Worm (Caenorhabditis elegans) whole organism, young adult: ENCODE results near the gene srh-184.

Source experiments
- B0261.1 ChIP-seq: sonication (generic microtip); optimal IDR thresholded peaks from 2 replicates; lab custom pipeline; 2016; ENCODE audit warnings: mild to moderate bottlenecking, missing genetic modification characterization, moderate library complexity, missing compliant biosample characterization
- B0336.3 ChIP-seq: fragments of 200-800 bp; sonication (Bioruptor generic); IDR thresholded peaks from 2 replicates; pipeline ENCODE4 v1.3.6; 2022; ENCODE audit warnings: missing genetic modification characterization, missing compliant biosample characterization
- C06A6.2 ChIP-seq: fragments of 200-800 bp; sonication (Bioruptor generic); conservative IDR thresholded peaks from 2 replicates; pipeline ENCODE4 v1.3.6; 2022; ENCODE audit warnings: missing genetic modification characterization, missing compliant biosample characterization
- F10E7.11 ChIP-seq: sonication (generic microtip); optimal IDR thresholded peaks from 2 replicates; lab custom pipeline; 2017; ENCODE audit warnings: mild to moderate bottlenecking, missing genetic modification characterization, moderate library complexity, missing compliant biosample characterization
- F23B12.7 ChIP-seq: sonication (generic microtip); optimal IDR thresholded peaks from 2 replicates; lab custom pipeline; 2017; ENCODE audit warnings: missing genetic modification characterization, mild to moderate bottlenecking, missing compliant biosample characterization, antibody characterized with exemption, moderate library complexity; ENCODE audit not compliant: insufficient read depth
- F49E8.2 ChIP-seq: sonication (generic microtip); optimal IDR thresholded peaks from 3 replicates; lab custom pipeline; 2017; ENCODE audit warnings: missing genetic modification characterization, mild to moderate bottlenecking, missing compliant biosample characterization, antibody characterized with exemption, moderate library complexity; ENCODE audit not compliant: insufficient read depth
- F55B11.4 ChIP-seq: sonication (generic microtip); optimal IDR thresholded peaks from 2 replicates; lab custom pipeline; 2016; ENCODE audit warnings: missing compliant biosample characterization, missing genetic modification characterization, borderline replicate concordance; ENCODE audit not compliant: insufficient read depth
- K12H6.12 ChIP-seq: fragments of 200-800 bp; sonication (Bioruptor generic); optimal IDR thresholded peaks from 2 replicates; lab custom pipeline; 2018; ENCODE audit warnings: mild to moderate bottlenecking, missing genetic modification characterization, missing compliant biosample characterization
- Y53F4B.3 ChIP-seq: fragments of 200-800 bp; sonication (Bioruptor generic); IDR thresholded peaks from 2 replicates; pipeline ENCODE4 v1.3.6; 2022; ENCODE audit warnings: missing genetic modification reagents, missing genetic modification characterization, missing compliant biosample characterization
- Y79H2A.3 ChIP-seq: fragments of 200-800 bp; sonication (Bioruptor generic); conservative IDR thresholded peaks from 2 replicates; pipeline ENCODE4 v1.3.6; 2022; ENCODE audit warnings: missing genetic modification reagents, missing genetic modification characterization, missing compliant biosample characterization
- akir-1 ChIP-seq: fragments of 200-800 bp; sonication (Bioruptor generic); optimal IDR thresholded peaks from 2 replicates; lab custom pipeline; 2018; ENCODE audit warnings: mild to moderate bottlenecking, missing genetic modification characterization, moderate library complexity, missing compliant biosample characterization
- ama-1 ChIP-seq, 3 experiments: fragments of 150-350 bp in 1 of 3; sonication (generic microtip) in 2 of 3; optimal IDR thresholded peaks; 2 replicates each; lab custom pipeline; 2014 to 2018; ENCODE audit warnings: missing biosample characterization in 2 of 3, missing genetic modification characterization in 2 of 3, missing genetic modification reagents in 2 of 3
- bed-2 ChIP-seq: fragments of 200-800 bp; sonication (Bioruptor generic); IDR thresholded peaks from 2 replicates; pipeline ENCODE4 v1.3.6; 2022; ENCODE audit warnings: missing genetic modification reagents, missing genetic modification characterization, missing compliant biosample characterization
- ccch-3 ChIP-seq: fragments of 200-800 bp; sonication (Bioruptor generic); optimal IDR thresholded peaks from 2 replicates; lab custom pipeline; 2018; ENCODE audit warnings: mild to moderate bottlenecking, missing genetic modification characterization, missing compliant biosample characterization
- cebp-2 ChIP-seq: fragments of 200-800 bp; sonication (Bioruptor generic); IDR thresholded peaks from 2 replicates; pipeline ENCODE4 v1.3.6; 2022; ENCODE audit warnings: missing genetic modification characterization, missing compliant biosample characterization
- ceh-40 ChIP-seq: fragments of 200-800 bp; sonication (Bioruptor generic); IDR thresholded peaks from 2 replicates; pipeline ENCODE4 v1.3.6; 2022; ENCODE audit warnings: missing genetic modification characterization, missing compliant biosample characterization
- ceh-91 ChIP-seq: fragments of 200-800 bp; sonication (Bioruptor generic); IDR thresholded peaks from 2 replicates; pipeline ENCODE4 v1.3.6; 2022; ENCODE audit warnings: missing genetic modification reagents, missing genetic modification characterization, missing compliant biosample characterization
- chd-7 ChIP-seq: sonication (generic microtip); optimal IDR thresholded peaks from 2 replicates; lab custom pipeline; 2016; ENCODE audit warnings: mild to moderate bottlenecking, missing genetic modification characterization, moderate library complexity, missing compliant biosample characterization
- die-1 ChIP-seq: sonication (generic microtip); optimal IDR thresholded peaks from 2 replicates; lab custom pipeline; 2016; ENCODE audit warnings: missing genotype, mild to moderate bottlenecking, missing genetic modification characterization, missing compliant biosample characterization
- dpl-1 ChIP-seq: fragments of 150-350 bp; optimal IDR thresholded peaks from 2 replicates; lab custom pipeline; 2014; ENCODE audit warnings: missing biosample characterization, missing genetic modification reagents, missing genetic modification characterization
- efl-1 ChIP-seq: fragments of 150-350 bp; optimal IDR thresholded peaks from 2 replicates; lab custom pipeline; 2014; ENCODE audit warnings: missing biosample characterization, missing genetic modification reagents, missing genetic modification characterization
- egl-44 ChIP-seq: fragments of 200-800 bp; sonication (Bioruptor generic); IDR thresholded peaks from 2 replicates; pipeline ENCODE4 v1.3.6; 2022; ENCODE audit warnings: missing genetic modification reagents, missing genetic modification characterization, missing compliant biosample characterization
- ekl-4 ChIP-seq: fragments of 200-800 bp; sonication (Bioruptor generic); IDR thresholded peaks from 2 replicates; pipeline ENCODE4 v1.3.6; 2022; ENCODE audit warnings: missing genetic modification reagents, missing genetic modification characterization, missing compliant biosample characterization
- ets-4 ChIP-seq: fragments of 200-800 bp; sonication (Bioruptor generic); optimal IDR thresholded peaks from 2 replicates; lab custom pipeline; 2018; ENCODE audit warnings: mild to moderate bottlenecking, missing genetic modification characterization, missing compliant biosample characterization
- gei-17 ChIP-seq: fragments of 200-800 bp; sonication (Bioruptor generic); optimal IDR thresholded peaks from 2 replicates; lab custom pipeline; 2018; ENCODE audit warnings: mild to moderate bottlenecking, missing genetic modification characterization, missing compliant biosample characterization
- lir-1 ChIP-seq: fragments of 200-800 bp; sonication (Bioruptor generic); conservative IDR thresholded peaks from 2 replicates; pipeline ENCODE4 v1.3.6; 2022; ENCODE audit warnings: missing genetic modification reagents, missing genetic modification characterization, missing compliant biosample characterization
- lsl-1 ChIP-seq: fragments of 200-800 bp; sonication (Bioruptor generic); optimal IDR thresholded peaks from 2 replicates; lab custom pipeline; 2018; ENCODE audit warnings: mild to moderate bottlenecking, missing genetic modification characterization, moderate library complexity, missing compliant biosample characterization
- lsy-27 ChIP-seq: sonication (generic microtip); optimal IDR thresholded peaks from 2 replicates; lab custom pipeline; 2017; ENCODE audit warnings: missing genetic modification characterization, mild to moderate bottlenecking, missing compliant biosample characterization, antibody characterized with exemption, missing genotype, borderline replicate concordance; ENCODE audit not compliant: insufficient read depth
- nfya-1 ChIP-seq: sonication (generic microtip); optimal IDR thresholded peaks from 2 replicates; lab custom pipeline; 2017; ENCODE audit warnings: antibody characterized with exemption, missing compliant biosample characterization, missing genetic modification characterization, borderline replicate concordance; ENCODE audit not compliant: insufficient read depth
- nfya-2 ChIP-seq: fragments of 200-800 bp; sonication (Bioruptor generic); IDR thresholded peaks from 2 replicates; pipeline ENCODE4 v1.3.6; 2022; ENCODE audit warnings: missing genetic modification reagents, missing genetic modification characterization, missing compliant biosample characterization
- nhr-27 ChIP-seq: fragments of 200-800 bp; sonication (Bioruptor generic); optimal IDR thresholded peaks from 2 replicates; lab custom pipeline; 2018; ENCODE audit warnings: mild to moderate bottlenecking, missing genetic modification characterization, moderate library complexity, missing compliant biosample characterization
- pbrm-1 ChIP-seq: fragments of 200-800 bp; sonication (Bioruptor generic); IDR thresholded peaks from 2 replicates; pipeline ENCODE4 v1.3.6; 2022; ENCODE audit warnings: missing genetic modification reagents, missing genetic modification characterization, missing compliant biosample characterization
- tbp1 ChIP-seq: fragments of 200-800 bp; sonication (Bioruptor generic); optimal IDR thresholded peaks from 2 replicates; lab custom pipeline; 2018; ENCODE audit warnings: mild to moderate bottlenecking, missing genetic modification characterization, missing compliant biosample characterization
- tlf-1 ChIP-seq: fragments of 200-800 bp; sonication (Bioruptor generic); optimal IDR thresholded peaks from 2 replicates; lab custom pipeline; 2018; ENCODE audit warnings: mild to moderate bottlenecking, missing genetic modification characterization, missing compliant biosample characterization
- ztf-18 ChIP-seq: sonication (generic microtip); optimal IDR thresholded peaks from 2 replicates; lab custom pipeline; 2016; ENCODE audit warnings: missing genotype, mild to moderate bottlenecking, missing genetic modification characterization, missing compliant biosample characterization
- ztf-22 ChIP-seq: fragments of 200-800 bp; sonication (Bioruptor generic); optimal IDR thresholded peaks from 2 replicates; lab custom pipeline; 2018; ENCODE audit warnings: mild to moderate bottlenecking, missing genetic modification characterization, moderate library complexity, missing compliant biosample characterization
- ztf-25 ChIP-seq: fragments of 200-800 bp; sonication (Bioruptor generic); IDR thresholded peaks from 2 replicates; pipeline ENCODE4 v1.3.6; 2022; ENCODE audit warnings: missing genetic modification reagents, missing genetic modification characterization, missing compliant biosample characterization
- ztf-28 ChIP-seq: fragments of 200-800 bp; sonication (Bioruptor generic); IDR thresholded peaks from 2 replicates; pipeline ENCODE4 v1.3.6; 2022; ENCODE audit warnings: missing genetic modification reagents, missing genetic modification characterization, missing compliant biosample characterization
- ztf-3 ChIP-seq: fragments of 200-800 bp; sonication (Bioruptor generic); optimal IDR thresholded peaks from 2 replicates; lab custom pipeline; 2018; ENCODE audit warnings: mild to moderate bottlenecking, missing genetic modification characterization, missing compliant biosample characterization

srh-184 gene

ce11 chrV:10764066-10764465 lies 33.9 kb downstream of the srh-184 start, which contains the start of gene ocr-1:
TSS of gene ocr-1 (plus strand) at chrV:10764366.
- no peak for TF ChIP-seq F23B12.7 (tag; lab: Kevin White, UChicago)
- TF ChIP-seq nfya-2 (GFP tag; lab: Robert Waterston, UW), result no peak
- TF ChIP-seq ets-4 (GFP tag; lab: Kevin White, UChicago), result no peak
- TF ChIP-seq chd-7 (tag; lab: Kevin White, UChicago), result no peak
- no peak for TF ChIP-seq ztf-28
- TF ChIP-seq ceh-40 (GFP tag; lab: Robert Waterston, UW), result no peak
- no peak for TF ChIP-seq ztf-25 (GFP tag; lab: Robert Waterston, UW)

ce11 chrV:10762695-10763094 lies 35.3 kb downstream of the srh-184 start, which contains the start of gene sre-6:
TSS of gene sre-6 (minus strand) at chrV:10762795.
- TF ChIP-seq efl-1 (no peak), lsy-27 (tag; lab: Kevin White, UChicago) (no peak), egl-44 (GFP tag; lab: Robert Waterston, UW) (no peak), K12H6.12 (tag; lab: Kevin White, UChicago) (no peak), Y53F4B.3 (GFP tag; lab: Robert Waterston, UW) (no peak), F49E8.2 (tag; lab: Kevin White, UChicago) (no peak), cebp-2 (GFP tag; lab: Robert Waterston, UW) (no peak), F55B11.4 (tag; lab: Kevin White, UChicago) (no peak), die-1 (tag; lab: Kevin White, UChicago) (no peak), ccch-3 (GFP tag; lab: Kevin White, UChicago) (no peak), ztf-22 (GFP tag; lab: Kevin White, UChicago) (no peak), lsl-1 (no peak), bed-2 (no peak), ekl-4 (GFP tag; lab: Robert Waterston, UW) (no peak), Y79H2A.3 (GFP tag; lab: Robert Waterston, UW) (no peak), ama-1 (optimal IDR thresholded peaks at IDR 0.05; lab: Kevin White, UChicago) (no peak), ama-1 (GFP tag; optimal IDR thresholded peaks at IDR 0.05; lab: Kevin White, UChicago) (no peak)

- no peak for TF ChIP-seq C06A6.2 (GFP tag; lab: Robert Waterston, UW)
- no peak for TF ChIP-seq akir-1
- TF ChIP-seq tbp1 (GFP tag; lab: Kevin White, UChicago), result no peak
- no peak for TF ChIP-seq pbrm-1 (GFP tag; lab: Robert Waterston, UW)
- TF ChIP-seq ztf-18, result no peak
- no peak for TF ChIP-seq F10E7.11 (tag; lab: Kevin White, UChicago)
- TF ChIP-seq nhr-27 (tag; lab: Kevin White, UChicago), result no peak
- no peak for TF ChIP-seq ztf-3 (GFP tag; lab: Kevin White, UChicago)
- no peak for TF ChIP-seq ceh-91 (GFP tag; lab: Robert Waterston, UW)
- TF ChIP-seq lir-1 (GFP tag; lab: Robert Waterston, UW), result no peak
- no peak for TF ChIP-seq ztf-25 (GFP tag; lab: Robert Waterston, UW)
- no peak for TF ChIP-seq die-1 (tag; lab: Kevin White, UChicago)
- TF ChIP-seq nfya-1 (tag; lab: Kevin White, UChicago), result no peak
- TF ChIP-seq B0336.3 (GFP tag; lab: Robert Waterston, UW), result no peak
- no peak for TF ChIP-seq dpl-1 (GFP tag; lab: Kevin White, UChicago)
- TF ChIP-seq tlf-1, result no peak
- TF ChIP-seq B0261.1 (tag; lab: Kevin White, UChicago), result no peak
- no peak for TF ChIP-seq gei-17 (GFP tag; lab: Kevin White, UChicago)
Observed at ce11 chrV:10760839-10761238, 37.2 kb downstream of the srh-184 start.
